Fruit fly (Drosophila melanogaster): ENCODE results near the gene S.

The S gene

DNA sequence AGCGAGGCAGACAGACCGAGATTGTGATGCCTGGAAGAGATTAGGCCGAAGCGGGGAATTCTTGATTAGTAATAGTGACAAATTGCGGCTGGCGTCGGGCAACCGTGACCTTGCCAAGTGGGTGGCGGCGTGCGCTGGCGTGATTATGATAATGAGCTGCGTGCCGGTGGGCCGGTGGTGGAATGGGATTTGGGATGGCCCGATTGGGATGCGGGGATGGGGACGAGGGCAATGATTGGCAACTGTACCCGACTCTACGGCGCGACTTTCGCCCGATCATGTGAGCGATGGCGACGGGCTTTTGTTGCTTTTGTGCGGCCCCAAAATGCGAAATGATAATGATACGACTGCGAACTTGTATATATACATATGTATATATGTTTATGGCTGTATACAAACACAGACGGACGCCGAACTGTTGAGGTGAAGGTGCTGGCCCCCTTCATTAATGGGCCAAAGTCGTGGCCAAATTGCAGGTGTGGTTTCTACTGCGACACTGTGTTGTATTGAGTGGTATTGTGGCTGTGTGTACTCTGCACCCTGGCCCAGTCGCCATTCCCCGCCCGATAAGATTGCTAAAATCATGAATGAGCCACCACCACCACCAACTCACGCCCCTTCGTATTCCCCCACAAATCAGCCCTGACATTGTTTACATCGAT is 39.2 kb upstream of the S start (continued):
- 0 out of 3 replicates have a peak, but pooled peaks have one; percentile 5 for TF ChIP-seq hb (GFP tag; IDR thresholded peaks at IDR 0.05; ENCODE audit: partially characterized antibody)
- no peak for TF ChIP-seq Neu2 (GFP tag; optimal IDR thresholded peaks at IDR 0.05; ENCODE audit: borderline replicate concordance)
- no peak for TF ChIP-seq lola (GFP tag; optimal IDR thresholded peaks at IDR 0.05)
- peak; percentile 30 for TF ChIP-seq CG6765 (GFP tag; optimal IDR thresholded peaks at IDR 0.05)
- peak; percentile 43 for TF ChIP-seq exex (tag; optimal IDR thresholded peaks at IDR 0.05)
- no peak for TF ChIP-seq Lim3 (GFP tag; IDR thresholded peaks at IDR 0.05)
- TF ChIP-seq CG30431 (GFP tag; optimal IDR thresholded peaks at IDR 0.05), result no peak
- no peak for TF ChIP-seq CG10654 (GFP tag; optimal IDR thresholded peaks at IDR 0.05)
- TF ChIP-seq B-H2 (GFP tag; optimal IDR thresholded peaks at IDR 0.05), result peak; percentile 18
- TF ChIP-seq Adf1 (GFP tag; IDR thresholded peaks at IDR 0.05), result no peak
- TF ChIP-seq lab (GFP tag; optimal IDR thresholded peaks at IDR 0.05), result peak; percentile 55
- TF ChIP-seq cwo (GFP tag; optimal IDR thresholded peaks at IDR 0.05), result peak; percentile 74
- TF ChIP-seq CG10543 (GFP tag; optimal IDR thresholded peaks at IDR 0.05), result peak; percentile 71

- TF ChIP-seq rib (GFP tag; IDR thresholded peaks at IDR 0.05) (0 out of 2 replicates have a peak, but pooled peaks have one; percentile 11), Ravus (GFP tag; IDR thresholded peaks at IDR 0.05) (no peak), CG13894 (tag; optimal IDR thresholded peaks at IDR 0.05) (peak; percentile 50), cwo (GFP tag; optimal IDR thresholded peaks at IDR 0.05) (peak; percentile 40), vvl (GFP tag; IDR thresholded peaks at IDR 0.05) (no peak), Dbx (GFP tag; IDR thresholded peaks at IDR 0.05) (peak; percentile 51; the same call in 2 of the 3 replicates), sug (tag; optimal IDR thresholded peaks at IDR 0.05) (peak; percentile 58), Ptx1 (GFP tag; IDR thresholded peaks at IDR 0.05) (no peak), lab (GFP tag; optimal IDR thresholded peaks at IDR 0.05) (peak; percentile 32), CG32532 (GFP tag; IDR thresholded peaks at IDR 0.05) (peak; percentile 49), sd (tag; optimal IDR thresholded peaks at IDR 0.05) (peak; percentile 26), lola (GFP tag; optimal IDR thresholded peaks at IDR 0.05) (no peak), Max (GFP tag; optimal IDR thresholded peaks at IDR 0.05) (no peak), CG34376 (GFP tag; optimal IDR thresholded peaks at IDR 0.05) (peak; percentile 13), peb (GFP tag; IDR thresholded peaks at IDR 0.05) (no peak), exex (tag; optimal IDR thresholded peaks at IDR 0.05) (peak; percentile 36), Med (GFP tag) (peak; percentile 72)
Observed at dm6 chr2L:1114230-1114629, 36.6 kb upstream of the S start.

DNA sequence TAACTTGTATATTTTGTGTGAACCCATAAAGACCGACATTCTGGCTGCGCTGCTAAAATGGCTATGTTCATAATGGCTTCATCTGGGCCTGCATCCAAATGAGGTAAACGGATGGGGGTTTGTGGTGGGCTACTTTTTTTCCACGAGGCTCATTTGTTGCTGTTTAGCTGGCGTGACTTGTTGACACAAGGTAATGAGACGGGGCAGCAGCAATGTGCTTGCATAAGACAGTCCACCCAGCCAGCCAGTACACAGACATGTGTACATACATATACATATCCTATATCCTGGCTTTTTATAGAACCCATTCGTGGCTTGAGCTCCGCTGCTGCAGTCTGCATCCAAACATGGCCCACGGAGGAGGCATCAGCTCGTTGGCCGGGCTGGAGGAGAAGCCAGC is 35.0 kb upstream of the S start, which contains the start of gene CG14340:
TSS of gene CG14340 (plus strand) at position 301 of the 400 bp plus-strand sequence.
- TF ChIP-seq salm (tag; optimal IDR thresholded peaks at IDR 0.05) (no peak), CG11696 (GFP tag; IDR thresholded peaks at IDR 0.05) (no peak), Rx (GFP tag; IDR thresholded peaks at IDR 0.05) (no peak), CG2120 (GFP tag; optimal IDR thresholded peaks at IDR 0.05) (no peak), NK7.1 (GFP tag; optimal IDR thresholded peaks at IDR 0.05) (no peak), MESR4 (GFP tag; optimal IDR thresholded peaks at IDR 0.05) (no peak), CG12219 (GFP tag; optimal IDR thresholded peaks at IDR 0.05) (no peak), emc (GFP tag; optimal IDR thresholded peaks at IDR 0.05) (no peak), CG12769 (tag; optimal IDR thresholded peaks at IDR 0.05) (no peak), CG15269 (tag; optimal IDR thresholded peaks at IDR 0.05) (no peak), chm (GFP tag; IDR thresholded peaks at IDR 0.05) (no peak), gro (GFP tag; optimal IDR thresholded peaks at IDR 0.05) (no peak), Hsf (GFP tag; optimal IDR thresholded peaks at IDR 0.05) (no peak), sna (GFP tag; IDR thresholded peaks at IDR 0.05; ENCODE audit: partially characterized antibody) (no peak), sens-2 (GFP tag; IDR thresholded peaks at IDR 0.05) (no peak), CG30020 (tag; optimal IDR thresholded peaks at IDR 0.05) (no peak), lmd (GFP tag; IDR thresholded peaks at IDR 0.05) (no peak), exex (tag; optimal IDR thresholded peaks at IDR 0.05) (no peak), Eip74EF (GFP tag; optimal IDR thresholded peaks at IDR 0.05) (no peak), CG4730 (GFP tag; IDR thresholded peaks at IDR 0.05) (no peak)
